Fruit fly (Drosophila melanogaster) whole organism, prepupa: ENCODE data around the gene Ugt316A1.

ENCODE experiments used
- CG10631 ChIP-seq: fragments of 200-800 bp; sonication (Bioruptor generic); optimal IDR thresholded peaks from 2 replicates; lab custom pipeline; 2016; ENCODE audit warnings: missing biosample characterization, missing genetic modification characterization
- CG10669 ChIP-seq: fragments of 200-800 bp; sonication (Bioruptor generic); optimal IDR thresholded peaks from 3 replicates; lab custom pipeline; 2018; ENCODE audit warnings: missing biosample characterization, mild to moderate bottlenecking, missing genetic modification characterization, moderate library complexity
- CG15336 ChIP-seq: fragments of 200-800 bp; sonication (Bioruptor generic); IDR thresholded peaks from 2 replicates; pipeline ENCODE4 v1.3.6; 2022; ENCODE audit warnings: missing biosample characterization, missing genetic modification characterization
- CG31627 ChIP-seq: fragments of 200-800 bp; sonication (Bioruptor generic); optimal IDR thresholded peaks from 3 replicates; lab custom pipeline; 2016; ENCODE audit warnings: missing biosample characterization, missing genetic modification characterization
- CG34406 ChIP-seq: fragments of 200-800 bp; sonication (Bioruptor generic); optimal IDR thresholded peaks from 3 replicates; lab custom pipeline; 2016; ENCODE audit warnings: missing biosample characterization, missing genetic modification characterization
- CG9139 ChIP-seq: fragments of 200-800 bp; sonication (Bioruptor generic); optimal IDR thresholded peaks from 3 replicates; lab custom pipeline; 2017; ENCODE audit warnings: missing biosample characterization, mild to moderate bottlenecking, missing genetic modification characterization
- Eip78C ChIP-seq: fragments of 200-800 bp; sonication (Bioruptor generic); peaks from one replicate; lab custom pipeline; 2016; ENCODE audit warnings: missing biosample characterization, missing genetic modification characterization
- Hr38 ChIP-seq: sonication (Bioruptor generic); optimal IDR thresholded peaks from 2 replicates; lab custom pipeline; 2016; ENCODE audit warnings: missing biosample characterization, missing genetic modification characterization
- OdsH ChIP-seq: fragments of 200-800 bp; sonication (Bioruptor generic); optimal IDR thresholded peaks from 3 replicates; lab custom pipeline; 2016; ENCODE audit warnings: missing biosample characterization, missing genetic modification characterization
- cyc ChIP-seq: fragments of 200-800 bp; sonication (Bioruptor generic); optimal IDR thresholded peaks from 3 replicates; lab custom pipeline; 2016; ENCODE audit warnings: missing biosample characterization, missing genetic modification characterization
- esn ChIP-seq: fragments of 200-800 bp; sonication (Bioruptor generic); optimal IDR thresholded peaks from 2 replicates; lab custom pipeline; 2016; ENCODE audit warnings: missing biosample characterization, mild to moderate bottlenecking, missing genetic modification characterization, moderate library complexity
- fkh ChIP-seq: fragments of 200-800 bp; sonication (Bioruptor generic); optimal IDR thresholded peaks from 3 replicates; lab custom pipeline; 2017; ENCODE audit warnings: missing biosample characterization, mild to moderate bottlenecking, missing genetic modification characterization, moderate library complexity
- svp ChIP-seq: fragments of 200-800 bp; sonication (Bioruptor generic); peaks from one replicate; lab custom pipeline; 2016; ENCODE audit warnings: missing biosample characterization, missing genetic modification characterization

DNA sequence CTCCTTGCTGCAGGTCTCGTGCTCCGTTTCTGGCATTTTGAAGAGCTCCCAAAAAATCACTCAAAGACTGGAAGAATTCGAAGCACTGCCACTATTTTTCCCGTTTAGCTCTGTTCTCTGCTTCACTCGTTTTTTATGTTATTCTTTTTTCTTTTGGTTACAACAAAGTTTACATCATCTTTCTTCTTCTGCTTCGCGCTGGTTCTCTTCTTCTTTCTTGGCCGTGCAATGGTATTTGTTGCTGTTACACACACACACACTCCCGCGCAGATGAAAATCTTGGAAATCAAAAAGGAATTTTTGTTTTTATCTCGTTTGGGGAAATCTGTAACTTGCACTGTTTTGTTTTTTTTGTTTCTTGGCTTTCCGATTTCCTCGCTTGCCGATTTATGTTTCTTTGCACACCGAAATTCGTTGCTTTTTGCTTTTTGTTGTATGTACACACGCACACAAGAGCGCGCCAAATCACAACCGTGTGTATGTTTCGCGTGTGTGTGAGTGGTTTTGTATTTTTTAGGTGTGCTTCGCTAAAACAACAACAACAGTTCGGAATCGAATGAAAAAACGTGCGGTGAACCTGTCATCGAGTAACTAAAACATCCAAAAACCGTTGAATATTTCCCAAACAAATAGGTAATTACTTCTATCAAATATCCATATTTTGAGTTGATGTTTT, 23.2 kb upstream of the Ugt316A1 start:
- TF ChIP-seq CG31627 (GFP tag; lab: Kevin White, UChicago) (no peak), CG34406 (GFP tag; lab: Kevin White, UChicago) (no peak), esn (GFP tag; lab: Kevin White, UChicago) (no peak), Hr38 (GFP tag; lab: Kevin White, UChicago) (no peak), CG10669 (GFP tag; lab: Kevin White, UChicago) (no peak), CG9139 (no peak), svp (GFP tag; lab: Kevin White, UChicago) (no peak), CG15336 (GFP tag; lab: Robert Waterston, UW) (no peak), fkh (GFP tag; lab: Kevin White, UChicago) (peak; percentile 65), OdsH (GFP tag; lab: Kevin White, UChicago) (no peak), cyc (no peak), CG10631 (GFP tag; lab: Kevin White, UChicago) (no peak), Eip78C (GFP tag; lab: Kevin White, UChicago) (no peak)
